Fruit fly (Drosophila melanogaster): ENCODE measurements around the gene lft.

DNA sequence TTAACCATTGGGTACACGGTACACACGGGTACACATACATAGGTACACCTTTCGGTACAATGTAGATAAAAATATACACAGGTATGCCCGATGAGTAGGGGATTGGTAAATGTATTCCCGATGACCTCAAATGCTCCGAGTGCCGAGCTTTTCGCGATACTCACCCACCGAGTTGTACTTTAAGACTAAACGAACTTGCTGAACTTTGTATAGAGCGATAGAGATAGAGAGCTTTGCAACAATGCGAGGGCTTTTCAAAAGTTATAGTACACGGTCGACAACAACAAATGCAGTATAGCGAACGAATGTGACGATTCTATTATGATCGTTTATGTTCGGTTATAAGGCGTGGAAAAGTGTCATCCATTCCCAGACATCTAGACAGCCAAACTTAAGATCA, 42.7 kb upstream of the lft start:
- TF ChIP-seq CG4360 (GFP tag; IDR thresholded peaks at IDR 0.05) (no peak), CG2875 (GFP tag; optimal IDR thresholded peaks at IDR 0.05) (no peak), Abd-B (GFP tag; optimal IDR thresholded peaks at IDR 0.05) (no peak), usp (GFP tag; optimal IDR thresholded peaks at IDR 0.05) (no peak), Nf-YA (GFP tag; IDR thresholded peaks at IDR 0.05) (no peak), Scr (GFP tag; IDR thresholded peaks at IDR 0.05; ENCODE audit: partially characterized antibody) (no peak), grn (GFP tag; optimal IDR thresholded peaks at IDR 0.05) (no peak), rib (GFP tag; IDR thresholded peaks at IDR 0.05) (no peak), CG2116 (GFP tag; optimal IDR thresholded peaks at IDR 0.05) (no peak), BEAF-32 (GFP tag; optimal IDR thresholded peaks at IDR 0.05) (no peak), ken (GFP tag; IDR thresholded peaks at IDR 0.05) (no peak), lab (GFP tag; optimal IDR thresholded peaks at IDR 0.05) (no peak), CG3838 (GFP tag; optimal IDR thresholded peaks at IDR 0.05) (no peak)

Data from whole organism, embryonic.